Worm (Caenorhabditis elegans) whole organism, L2 larva: ENCODE data around the gene F44E2.9.

Experiments used
- R02D3.7 ChIP-seq: fragments of 150-350 bp; optimal IDR thresholded peaks from 2 replicates; lab custom pipeline; 2014; ENCODE audit warnings: missing biosample characterization, missing genetic modification characterization
- lin-39 ChIP-seq: fragments of 150-350 bp; optimal IDR thresholded peaks from 2 replicates; lab custom pipeline; 2014; ENCODE audit warnings: missing biosample characterization, missing genetic modification reagents, missing genetic modification characterization
- nhr-10 ChIP-seq: sonication (generic microtip); optimal IDR thresholded peaks from 2 replicates; lab custom pipeline; 2017; ENCODE audit warnings: missing biosample characterization, missing genetic modification characterization

DNA sequence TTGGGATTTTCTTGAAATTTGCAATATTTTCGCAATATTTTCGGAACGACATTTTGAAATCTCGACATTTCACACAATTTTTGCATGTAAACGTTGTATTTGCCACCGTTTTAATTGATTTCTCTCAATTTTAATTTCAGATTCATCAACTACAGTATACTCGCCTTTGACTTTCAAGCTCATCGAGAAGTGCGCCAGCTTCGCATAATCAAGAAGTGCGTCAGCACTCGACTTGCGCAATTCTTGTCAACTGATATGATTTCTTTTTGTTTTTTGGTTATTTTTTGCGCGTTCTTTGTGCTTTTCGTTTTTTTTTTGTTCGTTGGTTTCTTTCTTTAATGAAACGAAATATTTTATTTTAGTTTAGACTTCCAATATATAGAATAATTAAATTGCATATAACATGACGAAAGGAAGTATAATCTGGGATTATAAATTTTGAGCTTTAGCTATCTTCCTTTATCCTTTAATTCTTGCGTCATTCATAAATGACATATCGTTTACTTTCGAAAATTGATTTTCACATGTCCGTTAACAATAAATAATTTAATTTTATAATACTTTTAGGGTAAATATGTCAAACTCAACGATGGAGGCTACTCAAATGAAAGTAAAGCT is 37.0 kb upstream of the F44E2.9 start, which contains the start of gene famh-136:
- no peak for TF ChIP-seq R02D3.7
- no peak for TF ChIP-seq nhr-10 (tag; lab: Kevin White, UChicago)
- no peak for TF ChIP-seq lin-39 (tag; lab: Kevin White, UChicago)
